Worm (Caenorhabditis elegans): ENCODE data around the gene lido-12.

ce11 chrII:3052843-3053242 lies 47.2 kb downstream of the lido-12 start:
- TF ChIP-seq zag-1 (tag; optimal IDR thresholded peaks at IDR 0.05) (no peak), ztf-11 (tag; optimal IDR thresholded peaks at IDR 0.05) (no peak)
